Fruit fly (Drosophila melanogaster): ENCODE measurements around the gene CG9451.

The CG9451 gene

DNA sequence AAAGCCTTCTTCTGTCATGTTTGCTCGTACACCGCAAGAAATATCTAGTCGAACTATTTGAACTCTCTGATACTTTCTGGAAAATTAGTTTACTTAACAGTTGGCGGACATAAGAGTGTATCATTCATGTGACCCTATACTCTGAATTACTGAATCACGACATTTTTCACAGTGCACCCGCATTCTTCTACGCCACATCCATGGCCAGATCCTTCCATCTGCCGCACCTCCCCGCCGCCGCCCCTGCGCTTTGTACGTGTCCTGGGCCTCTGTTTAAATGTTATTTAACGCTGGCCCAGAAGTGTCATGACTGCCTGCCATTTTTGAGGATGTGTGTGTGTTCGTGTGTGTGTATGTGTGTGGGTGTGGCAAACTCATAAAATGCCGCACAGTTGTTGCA lies 12.1 kb upstream of the CG9451 start (continued):
- no peak for TF ChIP-seq BEAF-32 (GFP tag; optimal IDR thresholded peaks at IDR 0.05)
- no peak for TF ChIP-seq CG8290 (GFP tag; optimal IDR thresholded peaks at IDR 0.05)
- peak in 1 of 2 experiments; percentile 37 for TF ChIP-seq CG8290 (tag; optimal IDR thresholded peaks at IDR 0.05)
- no peak for TF ChIP-seq Lim3 (GFP tag; IDR thresholded peaks at IDR 0.05)
- TF ChIP-seq gsb (GFP tag; IDR thresholded peaks at IDR 0.05): 0 out of 2 replicates have a peak, but pooled peaks have one; percentile 11
- no peak for TF ChIP-seq CG33557 (GFP tag; optimal IDR thresholded peaks at IDR 0.05)
- 0 out of 3 replicates have a peak, but pooled peaks have one; percentile 10 for TF ChIP-seq ase (GFP tag; IDR thresholded peaks at IDR 0.05)

DNA sequence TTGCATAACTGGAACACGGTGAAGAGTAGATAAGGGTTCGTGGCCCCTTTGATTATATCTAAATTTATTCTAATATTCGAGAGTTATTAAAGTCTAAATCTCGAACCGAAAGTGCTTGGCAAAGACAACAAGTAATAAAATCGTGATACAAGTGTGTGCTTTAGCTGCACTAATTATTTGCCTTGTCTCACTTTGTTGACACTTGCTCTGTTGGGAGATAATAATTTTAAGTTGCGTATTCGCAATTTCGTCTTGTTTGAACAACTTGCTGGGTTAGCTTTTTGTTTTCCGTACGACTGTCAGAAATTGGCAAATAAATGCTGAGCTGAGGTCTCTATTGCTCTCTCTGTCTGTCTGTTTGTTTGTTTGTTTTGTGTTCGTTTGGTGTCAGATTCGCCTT lies 4.1 kb upstream of the CG9451 start:
- TF ChIP-seq CG12769 (tag; optimal IDR thresholded peaks at IDR 0.05) (peak; percentile 0), CG3847 (GFP tag; IDR thresholded peaks at IDR 0.05) (no peak), CG9215 (GFP tag; IDR thresholded peaks at IDR 0.05) (no peak), CG16863 (GFP tag; optimal IDR thresholded peaks at IDR 0.05) (no peak), gcm (GFP tag; optimal IDR thresholded peaks at IDR 0.05) (no peak), C15 (GFP tag; IDR thresholded peaks at IDR 0.05) (no peak), Xbp1 (GFP tag; optimal IDR thresholded peaks at IDR 0.05) (no peak), Nf-YA (GFP tag; IDR thresholded peaks at IDR 0.05) (no peak), trh (GFP tag; optimal IDR thresholded peaks at IDR 0.05) (no peak), tup (GFP tag; optimal IDR thresholded peaks at IDR 0.05) (no peak), fu2 (GFP tag; optimal IDR thresholded peaks at IDR 0.05) (no peak), knrl (GFP tag; IDR thresholded peaks at IDR 0.05; ENCODE audit: partially characterized antibody) (no peak), ewg (GFP tag; optimal IDR thresholded peaks at IDR 0.05) (no peak), grn (GFP tag; optimal IDR thresholded peaks at IDR 0.05) (no peak), Hmr (GFP tag; optimal IDR thresholded peaks at IDR 0.05) (peak; percentile 38), CG11696 (GFP tag; IDR thresholded peaks at IDR 0.05) (no peak), HLHmδ (GFP tag; optimal IDR thresholded peaks at IDR 0.05) (no peak), CG4820 (GFP tag; optimal IDR thresholded peaks at IDR 0.05) (no peak), yki (optimal IDR thresholded peaks at IDR 0.05) (no peak), Ssrp (tag; optimal IDR thresholded peaks at IDR 0.05) (no peak), ken (GFP tag; IDR thresholded peaks at IDR 0.05) (no peak), CG17385 (GFP tag; optimal IDR thresholded peaks at IDR 0.05) (no peak), tll (GFP tag; optimal IDR thresholded peaks at IDR 0.05) (no peak), shn (GFP tag; optimal IDR thresholded peaks at IDR 0.05) (no peak), Meics (GFP tag; optimal IDR thresholded peaks at IDR 0.05) (peak; percentile 2), emc (GFP tag; optimal IDR thresholded peaks at IDR 0.05) (no peak), Sin3A (optimal IDR thresholded peaks at IDR 0.05) (no peak), ci (GFP tag; IDR thresholded peaks at IDR 0.05) (no peak), zen2 (GFP tag; IDR thresholded peaks at IDR 0.05; ENCODE audit: partially characterized antibody) (no peak), nerfin-1 (tag; optimal IDR thresholded peaks at IDR 0.05) (no peak), caup (GFP tag; optimal IDR thresholded peaks at IDR 0.05; ENCODE audit: severe bottlenecking) (peak; percentile 12), Med (GFP tag) (peak; percentile 81), mam (GFP tag; optimal IDR thresholded peaks at IDR 0.05) (no peak), bbx (GFP tag; IDR thresholded peaks at IDR 0.05; ENCODE audit: partially characterized antibody) (no peak), Poxn (GFP tag; IDR thresholded peaks at IDR 0.05) (no peak), chinmo (GFP tag; IDR thresholded peaks at IDR 0.05; ENCODE audit: partially characterized antibody) (no peak), CG10654 (GFP tag; optimal IDR thresholded peaks at IDR 0.05) (no peak), sob (GFP tag; IDR thresholded peaks at IDR 0.05) (0 out of 2 replicates have a peak, but pooled peaks have one; percentile 33), CG9727 (GFP tag; optimal IDR thresholded peaks at IDR 0.05) (no peak), Hr51 (GFP tag; optimal IDR thresholded peaks at IDR 0.05) (no peak), H15 (GFP tag; IDR thresholded peaks at IDR 0.05) (no peak), CG9932 (GFP tag; IDR thresholded peaks at IDR 0.05) (no peak), CG2678 (tag; optimal IDR thresholded peaks at IDR 0.05) (peak; percentile 38), CG2199 (GFP tag; IDR thresholded peaks at IDR 0.05) (no peak)
